Worm (Caenorhabditis elegans) whole organism, late embryonic: Measurements from ENCODE around the gene fat-3.

Experiments used
- ahr-1 ChIP-seq: sonication (generic microtip); optimal IDR thresholded peaks from 2 replicates; lab custom pipeline; 2016; ENCODE audit warnings: missing genetic modification characterization, missing compliant biosample characterization
- ceh-18 ChIP-seq: sonication (generic microtip); optimal IDR thresholded peaks from 2 replicates; lab custom pipeline; 2016; ENCODE audit warnings: missing genetic modification characterization, missing compliant biosample characterization
- ceh-9 ChIP-seq: sonication (generic microtip); optimal IDR thresholded peaks from 2 replicates; lab custom pipeline; 2016; ENCODE audit warnings: mild to moderate bottlenecking, missing genetic modification characterization, inconsistent platforms, missing compliant biosample characterization
- lim-6 ChIP-seq: sonication (generic microtip); optimal IDR thresholded peaks from 2 replicates; lab custom pipeline; 2016; ENCODE audit warnings: missing genetic modification characterization, missing compliant biosample characterization
- lin-11 ChIP-seq: fragments of 200-800 bp; sonication (Bioruptor generic); optimal IDR thresholded peaks from 2 replicates; lab custom pipeline; 2018; ENCODE audit warnings: mild to moderate bottlenecking, missing genetic modification characterization, missing compliant biosample characterization
- nhr-11 ChIP-seq: fragments of 150-350 bp; optimal IDR thresholded peaks from 2 replicates; lab custom pipeline; 2014; ENCODE audit warnings: missing biosample characterization, missing genetic modification characterization
- pha-4 ChIP-seq: fragments of 150-350 bp; optimal IDR thresholded peaks from 2 replicates; lab custom pipeline; 2018; ENCODE audit warnings: missing biosample characterization, missing genetic modification reagents, missing genetic modification characterization
- rnt-1 ChIP-seq: sonication (generic microtip); optimal IDR thresholded peaks from 2 replicates; lab custom pipeline; 2016; ENCODE audit warnings: missing genetic modification characterization, missing compliant biosample characterization
- ttx-3 ChIP-seq: sonication (generic microtip); optimal IDR thresholded peaks from 2 replicates; lab custom pipeline; 2016; ENCODE audit warnings: missing genetic modification reagents, missing genetic modification characterization, missing compliant biosample characterization
- unc-55 ChIP-seq: sonication (generic microtip); optimal IDR thresholded peaks from 2 replicates; lab custom pipeline; 2017; ENCODE audit warnings: missing biosample characterization, missing genetic modification reagents, missing genetic modification characterization

DNA sequence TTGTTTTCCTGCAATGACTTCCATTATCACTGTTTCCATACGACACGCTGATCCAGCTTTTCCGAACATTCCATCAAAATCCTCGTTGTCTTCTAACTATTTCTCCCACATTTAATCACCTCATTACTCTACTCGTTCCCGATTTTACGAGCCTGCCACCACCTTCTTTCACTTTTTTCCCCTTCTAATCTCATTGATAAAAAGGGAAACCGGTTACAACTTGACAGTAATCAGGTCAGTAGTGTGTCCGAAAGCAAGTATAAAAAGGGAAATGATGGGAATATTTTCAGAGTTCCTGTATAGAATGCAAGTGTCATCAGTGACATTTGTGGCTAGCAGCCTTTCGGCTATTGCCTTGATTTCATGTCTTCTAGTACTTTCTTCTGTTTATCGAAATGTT, 18.8 kb downstream of the fat-3 start, which contains the start of gene col-123:
- no peak for TF ChIP-seq pha-4 (tag; lab: Kevin White, UChicago)
- no peak for TF ChIP-seq rnt-1
- no peak for TF ChIP-seq lin-11 (tag; lab: Kevin White, UChicago)
- TF ChIP-seq lim-6 (tag; lab: Kevin White, UChicago), result no peak
- TF ChIP-seq ttx-3 (tag; lab: Kevin White, UChicago), result no peak
- TF ChIP-seq unc-55 (GFP tag; lab: Kevin White, UChicago), result no peak
- no peak for TF ChIP-seq ahr-1 (tag; lab: Kevin White, UChicago)
- TF ChIP-seq nhr-11, result no peak
- TF ChIP-seq ceh-18 (tag; lab: Kevin White, UChicago), result no peak
- TF ChIP-seq ceh-9, result no peak
